Worm (Caenorhabditis elegans): Measurements from ENCODE around the gene C08F11.1.
A peak's percentile ranks its signal among the peaks of the same experiment; 100 is the strongest.

The C08F11.1 gene

ce11 chrIV:13601973-13602669 lies 21.5 kb upstream of the C08F11.1 start, which contains the start of gene Y45F10B.59:
TSS of gene Y45F10B.59 (plus strand) at chrIV:13602619.
- no peak for TF ChIP-seq pag-3 (tag; optimal IDR thresholded peaks at IDR 0.05; ENCODE audit: borderline replicate concordance, insufficient read depth)
- TF ChIP-seq ets-5 (GFP tag; IDR thresholded peaks at IDR 0.05), result no peak
- no peak for TF ChIP-seq efl-1 (optimal IDR thresholded peaks at IDR 0.05)
- peak in 1 of 2 experiments; percentile 66 for TF ChIP-seq efl-1 (GFP tag; optimal IDR thresholded peaks at IDR 0.05 in 1 of 2)
- no peak for TF ChIP-seq grh-1 (GFP tag; IDR thresholded peaks at IDR 0.05)
- TF ChIP-seq elt-3 (tag; optimal IDR thresholded peaks at IDR 0.05), result no peak
- TF ChIP-seq nhr-77 (tag; optimal IDR thresholded peaks at IDR 0.05), result no peak
- TF ChIP-seq snpc-4 (tag; optimal IDR thresholded peaks at IDR 0.05), result peak; percentile 86
- TF ChIP-seq nhr-85 (tag), result peak; percentile 69
- no peak for TF ChIP-seq pqm-1 (tag; optimal IDR thresholded peaks at IDR 0.05)
- TF ChIP-seq nhr-19 (GFP tag; conservative IDR thresholded peaks at IDR 0.05), result 0 out of 2 replicates have a peak, but pooled peaks have one; percentile 16
- peak; percentile 43 for TF ChIP-seq nhr-90 (tag; optimal IDR thresholded peaks at IDR 0.05; ENCODE audit: poor library complexity)

- no peak for TF ChIP-seq mep-1 (tag; optimal IDR thresholded peaks at IDR 0.05)
- TF ChIP-seq ceh-88 (GFP tag; IDR thresholded peaks at IDR 0.05), result no peak
- TF ChIP-seq lin-14 (GFP tag; optimal IDR thresholded peaks at IDR 0.05), result no peak
- no peak for TF ChIP-seq mef-2 (tag; optimal IDR thresholded peaks at IDR 0.05)
- TF ChIP-seq rnt-1 (tag; optimal IDR thresholded peaks at IDR 0.05), result no peak
- peak in 1 of 2 experiments; percentile 20 for TF ChIP-seq lin-35 (GFP tag; optimal IDR thresholded peaks at IDR 0.05)
- no peak for TF ChIP-seq mab-9 (GFP tag; IDR thresholded peaks at IDR 0.05)
- no peak for TF ChIP-seq tlp-1 (tag; optimal IDR thresholded peaks at IDR 0.05)
- TF ChIP-seq nhr-85 (tag), result peak; percentile 14
- TF ChIP-seq elt-2 (tag; optimal IDR thresholded peaks at IDR 0.05), result peak; percentile 36
- TF ChIP-seq Y116A8C.19 (tag; optimal IDR thresholded peaks at IDR 0.05; ENCODE audit: borderline replicate concordance), result no peak
- no peak for TF ChIP-seq ceh-90 (tag; optimal IDR thresholded peaks at IDR 0.05)
- no peak for TF ChIP-seq ceh-8 (GFP tag; optimal IDR thresholded peaks at IDR 0.05)
Measured at ce11 chrIV:13609755-13610154, 13.9 kb upstream of the C08F11.1 start, which contains the start of gene C08F11.13. TSS of gene C08F11.13 (minus strand) at chrIV:13609892.

ce11 chrIV:13619203-13619602 lies 4.4 kb upstream of the C08F11.1 start, which contains the start of gene C08F11.3:
TSS of gene C08F11.3 (plus strand) at chrIV:13619503.
- TF ChIP-seq lin-13 (GFP tag; optimal IDR thresholded peaks at IDR 0.05) (no peak), zip-4 (GFP tag; optimal IDR thresholded peaks at IDR 0.05) (no peak), sup-37 (GFP tag; optimal IDR thresholded peaks at IDR 0.05) (no peak), fkh-8 (tag; optimal IDR thresholded peaks at IDR 0.05) (no peak), zag-1 (tag; optimal IDR thresholded peaks at IDR 0.05) (no peak)

ce11 chrIV:13626469-13626868 lies 2.8 kb downstream of the C08F11.1 start, which contains the start of gene sru-21:
TSS of gene sru-21 (plus strand) at chrIV:13626769.
- TF ChIP-seq elt-2 (tag; optimal IDR thresholded peaks at IDR 0.05), result no peak
- TF ChIP-seq ets-5 (GFP tag; IDR thresholded peaks at IDR 0.05), result no peak
- no peak for TF ChIP-seq dpl-1 (GFP tag; optimal IDR thresholded peaks at IDR 0.05)
- TF ChIP-seq aly-2 (tag; optimal IDR thresholded peaks at IDR 0.05), result no peak
- no peak for TF ChIP-seq unc-130 (tag; optimal IDR thresholded peaks at IDR 0.05)
- no peak for TF ChIP-seq rnt-1 (tag; optimal IDR thresholded peaks at IDR 0.05)
- TF ChIP-seq elt-3 (tag; optimal IDR thresholded peaks at IDR 0.05), result no peak
- TF ChIP-seq ceh-88 (GFP tag; IDR thresholded peaks at IDR 0.05), result no peak
- no peak for TF ChIP-seq nhr-237 (tag; optimal IDR thresholded peaks at IDR 0.05)
- no peak for TF ChIP-seq nhr-84 (tag; optimal IDR thresholded peaks at IDR 0.05)
- no peak for TF ChIP-seq nhr-11 (tag; optimal IDR thresholded peaks at IDR 0.05)
- TF ChIP-seq F16B12.6 (tag; optimal IDR thresholded peaks at IDR 0.05), result no peak
- TF ChIP-seq pqm-1 (tag; optimal IDR thresholded peaks at IDR 0.05), result no peak
- no peak for TF ChIP-seq unc-98 (GFP tag; IDR thresholded peaks at IDR 0.05)
- no peak for TF ChIP-seq snpc-4 (tag; optimal IDR thresholded peaks at IDR 0.05)
